Worm (Caenorhabditis elegans) whole organism, early embryonic: Measurements from ENCODE around the gene E02A10.3.

ENCODE experiments used
- B0310.2 ChIP-seq: sonication (generic microtip); optimal IDR thresholded peaks from 2 replicates; lab custom pipeline; 2016; ENCODE audit warnings: mild to moderate bottlenecking, missing genetic modification characterization, missing compliant biosample characterization
- ama-1 ChIP-seq: fragments of 150-350 bp; optimal IDR thresholded peaks from 2 replicates; lab custom pipeline; 2014
- flt-1 ChIP-seq: fragments of 200-800 bp; sonication (Bioruptor generic); IDR thresholded peaks from 2 replicates; pipeline ENCODE4 v1.3.6; 2022; ENCODE audit warnings: missing genetic modification characterization, missing compliant biosample characterization
- hmbx-1 ChIP-seq: sonication (generic microtip); optimal IDR thresholded peaks from 2 replicates; lab custom pipeline; 2016; ENCODE audit warnings: mild to moderate bottlenecking, missing genetic modification characterization, missing compliant biosample characterization
- hnd-1 ChIP-seq: sonication (generic microtip); optimal IDR thresholded peaks from 2 replicates; lab custom pipeline; 2016; ENCODE audit warnings: missing genetic modification characterization, missing compliant biosample characterization
- scrt-1 ChIP-seq: fragments of 200-800 bp; sonication (Bioruptor generic); IDR thresholded peaks from 2 replicates; pipeline ENCODE4 v1.3.6; 2022; ENCODE audit warnings: missing genetic modification characterization, missing compliant biosample characterization
- tbx-37 ChIP-seq: fragments of 200-800 bp; sonication (Bioruptor generic); conservative IDR thresholded peaks from 2 replicates; pipeline ENCODE4 v1.3.6; 2022; ENCODE audit warnings: missing genetic modification reagents, missing genetic modification characterization, missing compliant biosample characterization

- TF ChIP-seq hmbx-1 (tag; lab: Kevin White, UChicago), result peak; percentile 43
- TF ChIP-seq scrt-1, result peak; percentile 71
- TF ChIP-seq B0310.2 (tag; lab: Kevin White, UChicago), result peak; percentile 42
- peak; percentile 76 for TF ChIP-seq flt-1 (GFP tag; lab: Robert Waterston, UW)
- TF ChIP-seq hnd-1 (tag; lab: Kevin White, UChicago), result peak; percentile 30
- peak; percentile 47 for TF ChIP-seq tbx-37
- no peak for TF ChIP-seq ama-1 (lab: Kevin White, UChicago)
These were observed 17.4 kb downstream of the E02A10.3 start for ce11 chrV:12596795-12597194.
